Fruit fly (Drosophila melanogaster) whole organism, adult: Measurements from ENCODE around the gene CG10208.
A peak's percentile ranks its signal among the peaks of the same experiment; 100 is the strongest.

ENCODE experiments used
- CG11617 ChIP-seq: fragments of 200-800 bp; sonication (Bioruptor generic); optimal IDR thresholded peaks from 2 replicates; lab custom pipeline; 2017; ENCODE audit warnings: mild to moderate bottlenecking, missing biosample characterization, missing genetic modification reagents, missing genetic modification characterization
- CG12768 ChIP-seq: fragments of 200-800 bp; sonication (Bioruptor generic); optimal IDR thresholded peaks from 2 replicates; lab custom pipeline; 2017; ENCODE audit warnings: missing biosample characterization, missing genetic modification characterization, mild to moderate bottlenecking, moderate library complexity, missing genetic modification reagents
- CG14711 ChIP-seq: fragments of 200-800 bp; sonication (Bioruptor generic); optimal IDR thresholded peaks from 2 replicates; lab custom pipeline; 2018; ENCODE audit warnings: missing biosample characterization, mild to moderate bottlenecking, missing genetic modification characterization, moderate library complexity
- CG1620 ChIP-seq: fragments of 200-800 bp; sonication (Bioruptor generic); optimal IDR thresholded peaks from 2 replicates; lab custom pipeline; 2016; ENCODE audit warnings: missing biosample characterization, missing genetic modification characterization
- CG33017 ChIP-seq: fragments of 200-800 bp; sonication (Bioruptor generic); optimal IDR thresholded peaks from 2 replicates; lab custom pipeline; 2018; ENCODE audit warnings: missing biosample characterization, mild to moderate bottlenecking, missing genetic modification characterization, moderate library complexity
- CG5204 ChIP-seq: fragments of 200-800 bp; sonication (Bioruptor generic); optimal IDR thresholded peaks from 2 replicates; lab custom pipeline; 2016; ENCODE audit warnings: missing biosample characterization, missing genetic modification characterization
- CG7045 ChIP-seq: fragments of 200-800 bp; sonication (Bioruptor generic); optimal IDR thresholded peaks from 2 replicates; lab custom pipeline; 2017; ENCODE audit warnings: missing biosample characterization, mild to moderate bottlenecking, missing genetic modification characterization
- CG7101 ChIP-seq: fragments of 200-800 bp; sonication (Bioruptor generic); optimal IDR thresholded peaks from 2 replicates; lab custom pipeline; 2018; ENCODE audit warnings: missing biosample characterization, mild to moderate bottlenecking, missing genetic modification characterization, moderate library complexity
- Clk ChIP-seq: fragments of 200-800 bp; sonication (Bioruptor generic); optimal IDR thresholded peaks from 2 replicates; lab custom pipeline; 2017; ENCODE audit warnings: missing biosample characterization, missing genetic modification characterization
- Crg-1 ChIP-seq: fragments of 200-800 bp; sonication (Bioruptor generic); optimal IDR thresholded peaks from 2 replicates; lab custom pipeline; 2016; ENCODE audit warnings: missing biosample characterization, missing genetic modification characterization
- Hr96 ChIP-seq: fragments of 200-800 bp; sonication (Bioruptor generic); optimal IDR thresholded peaks from 2 replicates; lab custom pipeline; 2016; ENCODE audit warnings: missing biosample characterization, missing genetic modification characterization
- Mnt ChIP-seq: fragments of 200-800 bp; sonication (Bioruptor generic); optimal IDR thresholded peaks from 2 replicates; lab custom pipeline; 2016; ENCODE audit warnings: missing biosample characterization, mild to moderate bottlenecking, missing genetic modification characterization
- bab1 ChIP-seq: fragments of 200-800 bp; sonication (Bioruptor generic); optimal IDR thresholded peaks from 3 replicates; lab custom pipeline; 2019; ENCODE audit warnings: missing biosample characterization, mild to moderate bottlenecking, missing genetic modification characterization, moderate library complexity
- cic ChIP-seq: fragments of 200-800 bp; sonication (Bioruptor generic); optimal IDR thresholded peaks from 2 replicates; lab custom pipeline; 2017; ENCODE audit warnings: missing biosample characterization, mild to moderate bottlenecking, missing genetic modification characterization, moderate library complexity
- cnc ChIP-seq, 2 experiments: fragments of >200 bp; optimal IDR thresholded peaks; 2 replicates each; lab custom pipeline; 2017
- kay ChIP-seq: fragments of 200-800 bp; sonication (Bioruptor generic); peaks from one replicate; lab custom pipeline; 2016; ENCODE audit warnings: missing biosample characterization, missing genetic modification characterization, borderline replicate concordance
- ovo ChIP-seq: fragments of 200-800 bp; sonication (Bioruptor generic); optimal IDR thresholded peaks from 2 replicates; lab custom pipeline; 2016; ENCODE audit warnings: missing biosample characterization, missing genetic modification characterization
- pad ChIP-seq: fragments of 200-800 bp; sonication (Bioruptor generic); optimal IDR thresholded peaks from 3 replicates; lab custom pipeline; 2017; ENCODE audit warnings: missing biosample characterization, missing genetic modification characterization, mild to moderate bottlenecking, moderate library complexity, missing genetic modification reagents
- tj ChIP-seq: fragments of 200-800 bp; sonication (Bioruptor generic); optimal IDR thresholded peaks from 3 replicates; lab custom pipeline; 2017; ENCODE audit warnings: missing biosample characterization, mild to moderate bottlenecking, missing genetic modification characterization, moderate library complexity
- toe ChIP-seq: fragments of 200-800 bp; sonication (Bioruptor generic); optimal IDR thresholded peaks from 2 replicates; lab custom pipeline; 2016; ENCODE audit warnings: missing biosample characterization, missing genetic modification characterization

The CG10208 gene

DNA sequence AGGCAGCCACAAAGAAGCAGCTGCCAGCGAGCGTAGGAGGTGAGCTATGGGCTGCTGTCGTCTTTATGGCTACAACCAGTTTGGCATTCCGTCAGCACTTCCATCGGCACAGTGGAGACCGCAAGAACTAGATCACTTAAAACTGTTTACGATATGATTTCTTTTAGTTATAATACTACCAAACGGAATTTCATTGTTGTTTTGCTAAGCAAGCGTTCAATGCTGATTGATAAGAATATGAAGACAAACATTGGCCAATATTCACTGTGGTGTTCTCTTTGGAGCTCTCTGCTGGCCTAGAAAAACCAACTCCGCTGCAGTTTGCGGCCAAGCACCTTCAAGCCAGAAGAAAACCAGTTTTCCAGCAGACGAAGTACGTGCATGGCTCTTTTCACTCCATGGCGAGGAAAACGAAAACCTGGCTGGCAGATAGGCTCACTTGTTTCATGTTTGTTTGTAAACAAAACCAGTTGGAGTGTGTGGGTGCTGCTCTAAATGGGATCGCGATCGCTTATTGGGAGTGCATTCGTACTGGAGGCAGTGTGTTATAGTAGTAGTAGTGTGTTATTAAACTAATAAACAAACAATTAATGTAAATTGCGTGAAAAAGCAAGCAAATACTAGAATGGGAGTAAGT lies 43.8 kb upstream of the CG10208 start:
- TF ChIP-seq bab1 (GFP tag; lab: Kevin White, UChicago) (peak; percentile 31), cic (GFP tag; lab: Kevin White, UChicago) (peak; percentile 65), cnc (optimal IDR thresholded peaks at IDR 0.05; lab: Kevin White, UChicago) (no peak), tj (GFP tag; lab: Kevin White, UChicago) (peak; percentile 78), CG7101 (tag; lab: Kevin White, UChicago) (no peak), pad (GFP tag; lab: Kevin White, UChicago) (no peak), CG14711 (tag; lab: Kevin White, UChicago) (no peak)

dm6 chr3R:23803668-23804067 lies 29.7 kb upstream of the CG10208 start, which contains the start of gene CG34355:
Gene CG34355 (plus strand): TSS chr3R:23803859.
- TF ChIP-seq CG5204, result no peak
- TF ChIP-seq CG11617 (GFP tag; lab: Kevin White, UChicago), result peak; percentile 3
- TF ChIP-seq tj (GFP tag; lab: Kevin White, UChicago), result no peak
- no peak for TF ChIP-seq kay (GFP tag; lab: Kevin White, UChicago)
- no peak for TF ChIP-seq CG14711 (tag; lab: Kevin White, UChicago)
- TF ChIP-seq cnc (optimal IDR thresholded peaks at IDR 0.05; lab: Kevin White, UChicago), result no peak

DNA sequence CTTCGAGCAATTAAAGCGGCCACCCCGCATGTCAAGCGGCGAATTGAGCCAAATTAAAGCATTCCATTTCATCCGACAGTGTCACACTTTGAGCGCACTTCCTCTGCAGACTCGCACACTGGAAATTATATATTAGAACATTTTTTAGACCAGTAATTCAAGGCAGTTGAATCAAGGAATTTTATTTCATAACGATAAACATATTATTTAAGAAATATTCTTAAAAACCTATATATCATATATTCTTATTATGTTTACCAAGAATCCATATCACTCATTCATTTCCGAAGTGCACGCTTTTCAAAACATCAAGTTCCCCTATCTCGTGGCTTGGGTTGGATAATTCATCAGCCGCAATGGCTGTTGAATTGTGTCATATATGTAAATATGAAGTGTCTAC lies 17.6 kb upstream of the CG10208 start:
- TF ChIP-seq tj (GFP tag; lab: Kevin White, UChicago), result no peak
- no peak for TF ChIP-seq CG7045 (GFP tag; lab: Kevin White, UChicago)
- TF ChIP-seq CG14711 (tag; lab: Kevin White, UChicago), result no peak
- TF ChIP-seq bab1 (GFP tag; lab: Kevin White, UChicago), result no peak
- no peak for TF ChIP-seq pad (GFP tag; lab: Kevin White, UChicago)
- no peak for TF ChIP-seq CG12768 (GFP tag; lab: Kevin White, UChicago)
- TF ChIP-seq toe (GFP tag; lab: Kevin White, UChicago), result no peak
- no peak for TF ChIP-seq CG7101 (tag; lab: Kevin White, UChicago)
- no peak for TF ChIP-seq Clk (GFP tag; lab: Kevin White, UChicago)
- no peak for TF ChIP-seq cnc (optimal IDR thresholded peaks at IDR 0.05; lab: Kevin White, UChicago)
- no peak for TF ChIP-seq kay (GFP tag; lab: Kevin White, UChicago)
- no peak for TF ChIP-seq CG33017 (tag; lab: Kevin White, UChicago)
- no peak for TF ChIP-seq Mnt
- TF ChIP-seq CG1620 (GFP tag; lab: Kevin White, UChicago), result no peak

dm6 chr3R:23790483-23791175 lies 16.7 kb upstream of the CG10208 start:
- TF ChIP-seq ovo (GFP tag; lab: Kevin White, UChicago) (no peak), CG11617 (GFP tag; lab: Kevin White, UChicago) (no peak), tj (GFP tag; lab: Kevin White, UChicago) (no peak), CG12768 (GFP tag; lab: Kevin White, UChicago) (no peak), CG1620 (GFP tag; lab: Kevin White, UChicago) (no peak), cnc (optimal IDR thresholded peaks at IDR 0.05; lab: Kevin White, UChicago) (no peak), Hr96 (GFP tag; lab: Kevin White, UChicago) (no peak), pad (GFP tag; lab: Kevin White, UChicago) (no peak), Crg-1 (GFP tag; lab: Kevin White, UChicago) (no peak)

DNA sequence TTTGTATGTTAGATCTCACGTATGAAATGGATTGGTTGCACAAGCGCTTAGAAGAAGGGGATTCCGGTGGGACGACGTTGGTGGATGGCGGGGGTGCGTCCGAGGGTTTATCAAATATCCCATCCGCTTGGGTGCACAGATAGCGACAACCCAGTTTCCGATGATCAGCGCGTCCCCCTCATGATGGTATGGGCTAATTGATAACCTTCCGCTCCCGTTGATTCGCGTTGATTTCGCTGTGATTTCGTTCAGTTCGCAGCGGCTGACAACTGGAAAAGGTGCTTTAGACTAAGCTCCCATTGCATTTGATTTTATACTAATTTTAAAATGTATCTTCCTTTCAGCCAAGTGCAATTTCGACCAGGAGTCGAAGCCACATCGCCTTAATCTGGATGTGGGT lies 15.7 kb upstream of the CG10208 start:
- TF ChIP-seq ovo (GFP tag; lab: Kevin White, UChicago) (no peak), CG14711 (tag; lab: Kevin White, UChicago) (peak; percentile 27)

- TF ChIP-seq CG7101 (tag; lab: Kevin White, UChicago), result no peak
- TF ChIP-seq ovo (GFP tag; lab: Kevin White, UChicago), result no peak
- TF ChIP-seq cic (GFP tag; lab: Kevin White, UChicago), result no peak
- no peak for TF ChIP-seq Crg-1 (GFP tag; lab: Kevin White, UChicago)
- no peak for TF ChIP-seq CG1620 (GFP tag; lab: Kevin White, UChicago)
- no peak for TF ChIP-seq CG12768 (GFP tag; lab: Kevin White, UChicago)
- TF ChIP-seq CG14711 (tag; lab: Kevin White, UChicago), result no peak
- no peak for TF ChIP-seq CG11617 (GFP tag; lab: Kevin White, UChicago)
- no peak for TF ChIP-seq tj (GFP tag; lab: Kevin White, UChicago)
- no peak for TF ChIP-seq CG7045 (GFP tag; lab: Kevin White, UChicago)
- TF ChIP-seq CG33017 (tag; lab: Kevin White, UChicago), result no peak
- TF ChIP-seq Hr96 (GFP tag; lab: Kevin White, UChicago), result no peak
- no peak for TF ChIP-seq toe (GFP tag; lab: Kevin White, UChicago)
- TF ChIP-seq pad (GFP tag; lab: Kevin White, UChicago), result no peak
- TF ChIP-seq bab1 (GFP tag; lab: Kevin White, UChicago), result no peak
- TF ChIP-seq kay (GFP tag; lab: Kevin White, UChicago), result no peak
Observed at dm6 chr3R:23788406-23789021, 14.6 kb upstream of the CG10208 start.
